Fruit fly (Drosophila melanogaster) whole organism, embryonic: ENCODE measurements around the gene RfC3.

Source experiments
- Bgb ChIP-seq: fragments of 200-800 bp; sonication (Bioruptor generic); IDR thresholded peaks from 2 replicates; pipeline ENCODE4 v1.3.6; 2022; ENCODE audit warnings: missing biosample characterization, missing genetic modification characterization; ENCODE audit not compliant: partially characterized antibody
- CG10147 ChIP-seq: fragments of 200-800 bp; sonication (Bioruptor generic); optimal IDR thresholded peaks from 2 replicates; lab custom pipeline; 2019; ENCODE audit warnings: missing biosample characterization, mild to moderate bottlenecking, missing genetic modification characterization, moderate library complexity
- CG12769 ChIP-seq: fragments of 200-800 bp; sonication (Bioruptor generic); optimal IDR thresholded peaks from 2 replicates; lab custom pipeline; 2019; ENCODE audit warnings: missing biosample characterization, mild to moderate bottlenecking, missing genetic modification characterization, moderate library complexity
- CG13894 ChIP-seq: fragments of 200-800 bp; sonication (Bioruptor generic); optimal IDR thresholded peaks from 3 replicates; lab custom pipeline; 2018; ENCODE audit warnings: missing biosample characterization, mild to moderate bottlenecking, missing genetic modification characterization, moderate library complexity
- CG14441 ChIP-seq: fragments of 200-800 bp; sonication (Bioruptor generic); IDR thresholded peaks from 2 replicates; pipeline ENCODE4 v1.3.6; 2022; ENCODE audit warnings: missing biosample characterization, missing genetic modification characterization
- CG17802 ChIP-seq: fragments of 200-800 bp; sonication (Bioruptor generic); optimal IDR thresholded peaks from 2 replicates; lab custom pipeline; 2018; ENCODE audit warnings: missing biosample characterization, mild to moderate bottlenecking, missing genetic modification characterization, moderate library complexity
- CG18262 ChIP-seq: fragments of 200-800 bp; optimal IDR thresholded peaks from 3 replicates; lab custom pipeline; 2019; ENCODE audit warnings: missing biosample characterization, mild to moderate bottlenecking, missing genetic modification characterization, moderate library complexity
- CG1832 ChIP-seq: fragments of 200-800 bp; sonication (Bioruptor generic); optimal IDR thresholded peaks from 2 replicates; lab custom pipeline; 2017; ENCODE audit warnings: missing biosample characterization, mild to moderate bottlenecking, missing genetic modification characterization, inconsistent platforms
- CG30403 ChIP-seq: fragments of 200-800 bp; sonication (Bioruptor generic); optimal IDR thresholded peaks from 3 replicates; lab custom pipeline; 2016; ENCODE audit warnings: missing biosample characterization, missing genetic modification characterization
- CG30431 ChIP-seq: fragments of 200-800 bp; sonication (Bioruptor generic); optimal IDR thresholded peaks from 2 replicates; lab custom pipeline; 2017; ENCODE audit warnings: missing biosample characterization, missing genetic modification characterization
- CG31388 ChIP-seq: fragments of 200-800 bp; sonication (Bioruptor generic); optimal IDR thresholded peaks from 2 replicates; lab custom pipeline; 2016; ENCODE audit warnings: missing biosample characterization, missing genetic modification characterization
- CG3163 ChIP-seq: fragments of 200-800 bp; sonication (Bioruptor generic); optimal IDR thresholded peaks from 3 replicates; lab custom pipeline; 2016; ENCODE audit warnings: missing biosample characterization, missing genetic modification characterization
- CG42726 ChIP-seq: fragments of 200-800 bp; sonication (Bioruptor generic); IDR thresholded peaks from 2 replicates; pipeline ENCODE4 v1.3.6; 2022; ENCODE audit warnings: missing biosample characterization, missing genetic modification characterization; ENCODE audit not compliant: partially characterized antibody
- CG5953 ChIP-seq: fragments of 200-800 bp; sonication (Bioruptor generic); IDR thresholded peaks from 2 replicates; pipeline ENCODE4 v1.3.6; 2022; ENCODE audit warnings: missing biosample characterization, missing genetic modification characterization
- CG8089 ChIP-seq: fragments of 200-800 bp; sonication (Bioruptor generic); optimal IDR thresholded peaks from 3 replicates; lab custom pipeline; 2016; ENCODE audit warnings: missing biosample characterization, missing genetic modification characterization
- CG9437 ChIP-seq: fragments of 200-800 bp; sonication (Bioruptor generic); optimal IDR thresholded peaks from 2 replicates; lab custom pipeline; 2018; ENCODE audit warnings: missing biosample characterization, mild to moderate bottlenecking, missing genetic modification characterization
- CG9797 ChIP-seq: fragments of 200-800 bp; sonication (Bioruptor generic); optimal IDR thresholded peaks from 3 replicates; lab custom pipeline; 2018; ENCODE audit warnings: missing biosample characterization, mild to moderate bottlenecking, missing genetic modification characterization
- CG9817 ChIP-seq: fragments of 200-800 bp; sonication (Bioruptor generic); optimal IDR thresholded peaks from 2 replicates; lab custom pipeline; 2018; ENCODE audit warnings: missing biosample characterization, mild to moderate bottlenecking, missing genetic modification characterization, moderate library complexity
- CHES-1-like ChIP-seq: fragments of 200-800 bp; sonication (Bioruptor generic); optimal IDR thresholded peaks from 2 replicates; lab custom pipeline; 2016; ENCODE audit warnings: missing biosample characterization, missing genetic modification characterization
- CTCF ChIP-seq: fragments of 200-800 bp; sonication (Bioruptor generic); optimal IDR thresholded peaks from 2 replicates; lab custom pipeline; 2017; ENCODE audit warnings: missing biosample characterization, mild to moderate bottlenecking, missing genetic modification characterization, moderate library complexity
- Dfd ChIP-seq, 2 experiments: fragments of >200 bp; optimal IDR thresholded peaks; 2 replicates each; lab custom pipeline; 2017; ENCODE audit warnings: missing biosample characterization in 2 of 2, missing genetic modification characterization in 2 of 2
- Dll ChIP-seq: fragments of 200-800 bp; sonication (Bioruptor generic); IDR thresholded peaks from 4 replicates; pipeline ENCODE4 v1.3.6; 2022; ENCODE audit warnings: missing biosample characterization, missing genetic modification characterization; ENCODE audit not compliant: partially characterized antibody
- ERR ChIP-seq: fragments of 200-800 bp; sonication (Bioruptor generic); optimal IDR thresholded peaks from 2 replicates; lab custom pipeline; 2016; ENCODE audit warnings: missing biosample characterization, missing genetic modification characterization
- Elba2 ChIP-seq: fragments of 200-800 bp; sonication (Bioruptor generic); optimal IDR thresholded peaks from 3 replicates; lab custom pipeline; 2016; ENCODE audit warnings: missing biosample characterization, missing genetic modification characterization
- Fer1 ChIP-seq: fragments of 200-800 bp; sonication (Bioruptor generic); optimal IDR thresholded peaks from 2 replicates; lab custom pipeline; 2017; ENCODE audit warnings: missing biosample characterization, mild to moderate bottlenecking, missing genetic modification characterization
- H2.0 ChIP-seq: fragments of 200-800 bp; sonication (Bioruptor generic); IDR thresholded peaks from 2 replicates; pipeline ENCODE4 v1.3.6; 2022; ENCODE audit warnings: missing biosample characterization, missing genetic modification characterization
- MBD-R2 ChIP-seq: fragments of 200-800 bp; sonication (Bioruptor generic); IDR thresholded peaks from 2 replicates; pipeline ENCODE4 v1.3.6; 2022; ENCODE audit warnings: missing biosample characterization, missing genetic modification characterization
- MESR4 ChIP-seq: fragments of 200-800 bp; sonication (Bioruptor generic); optimal IDR thresholded peaks from 2 replicates; lab custom pipeline; 2018; ENCODE audit warnings: missing biosample characterization, mild to moderate bottlenecking, missing genetic modification characterization, moderate library complexity
- Mad ChIP-seq: fragments of 200-800 bp; sonication (Bioruptor generic); optimal IDR thresholded peaks from 2 replicates; lab custom pipeline; 2016; ENCODE audit warnings: missing biosample characterization, missing genetic modification characterization
- Myb ChIP-seq: fragments of 200-800 bp; sonication (Bioruptor generic); optimal IDR thresholded peaks from 2 replicates; lab custom pipeline; 2016; ENCODE audit warnings: missing biosample characterization, missing genetic modification characterization
- Oaz ChIP-seq: fragments of 200-800 bp; sonication (Bioruptor generic); IDR thresholded peaks from 2 replicates; pipeline ENCODE4 v1.3.6; 2022; ENCODE audit warnings: missing biosample characterization, missing genetic modification characterization
- Poxn ChIP-seq: fragments of 200-800 bp; sonication (Bioruptor generic); IDR thresholded peaks from 2 replicates; pipeline ENCODE4 v1.3.6; 2022; ENCODE audit warnings: missing biosample characterization, missing genetic modification characterization
- Ptx1 ChIP-seq: fragments of 200-800 bp; sonication (Bioruptor generic); IDR thresholded peaks from 2 replicates; pipeline ENCODE4 v1.3.6; 2022; ENCODE audit warnings: missing biosample characterization, missing genetic modification characterization
- Six4 ChIP-seq: fragments of 200-800 bp; sonication (Bioruptor generic); optimal IDR thresholded peaks from 2 replicates; lab custom pipeline; 2016; ENCODE audit warnings: missing biosample characterization, missing genetic modification characterization
- chif ChIP-seq, 2 experiments: fragments of 200-800 bp; sonication (Bioruptor generic); optimal IDR thresholded peaks; 3 replicates each; lab custom pipeline; 2016; ENCODE audit warnings: missing biosample characterization in 2 of 2, missing genetic modification characterization in 2 of 2
- gt ChIP-seq: fragments of 200-800 bp; sonication (Bioruptor generic); IDR thresholded peaks from 2 replicates; pipeline ENCODE4 v1.3.6; 2022; ENCODE audit warnings: missing biosample characterization, missing genetic modification characterization
- lilli ChIP-seq: fragments of 200-800 bp; sonication (Bioruptor generic); optimal IDR thresholded peaks from 3 replicates; lab custom pipeline; 2016; ENCODE audit warnings: missing biosample characterization, missing genetic modification characterization
- luna ChIP-seq: fragments of 200-800 bp; sonication (Bioruptor generic); optimal IDR thresholded peaks from 2 replicates; lab custom pipeline; 2016; ENCODE audit warnings: missing biosample characterization, missing genetic modification characterization
- odd ChIP-seq: fragments of 200-800 bp; sonication (Bioruptor generic); optimal IDR thresholded peaks from 2 replicates; lab custom pipeline; 2017; ENCODE audit warnings: missing biosample characterization, mild to moderate bottlenecking, missing genetic modification characterization
- pb ChIP-seq: fragments of 200-800 bp; sonication (Bioruptor generic); optimal IDR thresholded peaks from 3 replicates; lab custom pipeline; 2016; ENCODE audit warnings: missing biosample characterization, missing genetic modification characterization
- schlank ChIP-seq: fragments of 200-800 bp; sonication (Bioruptor generic); optimal IDR thresholded peaks from 2 replicates; lab custom pipeline; 2018; ENCODE audit warnings: missing biosample characterization, mild to moderate bottlenecking, missing genetic modification characterization
- slbo ChIP-seq: fragments of 200-800 bp; sonication (Bioruptor generic); IDR thresholded peaks from 2 replicates; pipeline ENCODE4 v1.3.6; 2022; ENCODE audit warnings: missing biosample characterization, missing genetic modification characterization
- ssp ChIP-seq: fragments of 200-800 bp; sonication (Bioruptor generic); IDR thresholded peaks from 2 replicates; pipeline ENCODE4 v1.3.6; 2022; ENCODE audit warnings: missing biosample characterization, missing genetic modification characterization
- stwl ChIP-seq: fragments of 200-800 bp; sonication (Bioruptor generic); optimal IDR thresholded peaks from 3 replicates; lab custom pipeline; 2018; ENCODE audit warnings: missing biosample characterization, mild to moderate bottlenecking, missing genetic modification characterization, moderate library complexity
- sug ChIP-seq: fragments of 200-800 bp; optimal IDR thresholded peaks from 2 replicates; lab custom pipeline; 2019; ENCODE audit warnings: missing biosample characterization, mild to moderate bottlenecking, missing genetic modification characterization, moderate library complexity
- tin ChIP-seq: fragments of 200-800 bp; sonication (Bioruptor generic); optimal IDR thresholded peaks from 3 replicates; lab custom pipeline; 2016; ENCODE audit warnings: missing biosample characterization, missing genetic modification characterization
- toy ChIP-seq: fragments of 200-800 bp; sonication (Bioruptor generic); IDR thresholded peaks from 2 replicates; pipeline ENCODE4 v1.3.6; 2022; ENCODE audit warnings: missing biosample characterization, missing genetic modification characterization
- usp ChIP-seq: fragments of >200 bp; optimal IDR thresholded peaks from 2 replicates; lab custom pipeline; 2017; ENCODE audit warnings: missing biosample characterization, missing genetic modification characterization
- yki ChIP-seq: fragments of >200 bp; optimal IDR thresholded peaks from 3 replicates; lab custom pipeline; 2018
- zen ChIP-seq: fragments of 200-800 bp; sonication (Bioruptor generic); optimal IDR thresholded peaks from 3 replicates; lab custom pipeline; 2018; ENCODE audit warnings: missing biosample characterization, mild to moderate bottlenecking, missing genetic modification characterization, moderate library complexity
- zfh1 ChIP-seq: fragments of 200-800 bp; sonication (Bioruptor generic); IDR thresholded peaks from 3 replicates; pipeline ENCODE4 v1.3.6; 2022; ENCODE audit warnings: missing biosample characterization, missing genetic modification characterization
- zfh2 ChIP-seq: fragments of 200-800 bp; sonication (Bioruptor generic); optimal IDR thresholded peaks from 2 replicates; lab custom pipeline; 2016; ENCODE audit warnings: missing biosample characterization, missing genetic modification characterization

RfC3 gene

DNA sequence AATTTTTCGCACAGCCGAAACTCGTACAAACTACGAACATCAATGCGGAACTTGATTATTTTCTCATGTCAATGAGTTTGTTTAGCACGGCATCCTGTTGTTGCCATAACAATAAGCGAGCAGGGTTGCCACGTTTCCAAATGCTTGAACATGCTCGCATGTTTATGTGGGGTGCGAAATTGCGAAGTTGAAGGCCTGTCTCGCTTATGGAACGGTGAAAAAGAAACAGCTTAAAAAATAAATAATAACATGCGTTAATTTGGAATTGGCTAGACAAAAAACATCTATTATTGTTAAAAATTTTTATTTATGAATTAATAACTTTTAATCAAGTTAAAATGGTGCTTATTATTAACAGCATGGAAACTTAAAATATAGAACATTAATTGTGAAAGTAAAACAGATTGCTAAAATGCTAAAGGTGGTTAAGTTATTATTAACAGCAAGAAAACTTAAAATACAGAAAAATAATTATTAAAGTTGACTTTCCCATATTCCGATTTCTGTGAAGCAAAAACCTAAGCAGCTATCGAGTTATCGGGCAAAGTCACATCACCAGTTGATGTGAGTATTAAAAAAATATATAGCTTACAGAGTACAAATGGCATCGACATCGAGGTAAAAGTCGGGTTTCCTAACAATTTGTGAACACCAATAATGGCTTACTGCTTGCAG, 11.9 kb downstream of the RfC3 start, which contains the start of the genes Bug22 and TfIIB (continued):
- TF ChIP-seq Dll, result peak; percentile 55; the same call in 2 of the 4 replicates
- TF ChIP-seq zfh1 (GFP tag; lab: Robert Waterston, UW), result peak; percentile 78
- TF ChIP-seq ssp (GFP tag; lab: Robert Waterston, UW), result peak; percentile 57
- no peak for TF ChIP-seq CG1832 (GFP tag; lab: Kevin White, UChicago)
- peak; percentile 32 for TF ChIP-seq CG9797 (GFP tag; lab: Kevin White, UChicago)
- TF ChIP-seq Six4 (GFP tag; lab: Kevin White, UChicago), result peak; percentile 55
- TF ChIP-seq CG42726 (GFP tag; lab: Robert Waterston, UW), result no peak
- peak; percentile 20 for TF ChIP-seq Myb
- peak; percentile 45 for TF ChIP-seq MESR4 (GFP tag; lab: Kevin White, UChicago)
- TF ChIP-seq H2.0 (GFP tag; lab: Robert Waterston, UW), result peak; percentile 64
- TF ChIP-seq Dfd (GFP tag; optimal IDR thresholded peaks at IDR 0.05; lab: Kevin White, UChicago), result no peak
- no peak for TF ChIP-seq pb
- peak; percentile 88 for TF ChIP-seq CG30403 (GFP tag; lab: Kevin White, UChicago)
- peak; percentile 86 for TF ChIP-seq slbo (GFP tag; lab: Robert Waterston, UW)
- TF ChIP-seq Poxn (GFP tag; lab: Robert Waterston, UW), result no peak
- TF ChIP-seq CG8089 (GFP tag; lab: Kevin White, UChicago), result peak; percentile 27
- peak; percentile 67 for TF ChIP-seq tin (GFP tag; lab: Kevin White, UChicago)
- TF ChIP-seq toy, result no peak
- TF ChIP-seq Fer1 (GFP tag; lab: Kevin White, UChicago), result peak; percentile 47
- TF ChIP-seq ERR (GFP tag; lab: Kevin White, UChicago), result peak; percentile 35
- peak; percentile 81 for TF ChIP-seq CHES-1-like (GFP tag; lab: Kevin White, UChicago)
- peak; percentile 72 for TF ChIP-seq CG18262 (tag; lab: Kevin White, UChicago)
- peak; percentile 23; the same call in 1 of the 2 replicates for TF ChIP-seq Oaz (GFP tag; lab: Robert Waterston, UW)
- TF ChIP-seq CG10147 (GFP tag; lab: Kevin White, UChicago), result peak; percentile 58
- peak; percentile 34 for TF ChIP-seq CG9437 (GFP tag; lab: Kevin White, UChicago)
- TF ChIP-seq usp, result no peak
- TF ChIP-seq zen, result peak; percentile 46
- TF ChIP-seq CG9817 (tag; lab: Kevin White, UChicago), result no peak
- TF ChIP-seq CG17802 (tag; lab: Kevin White, UChicago), result peak; percentile 84
- peak; percentile 89 for TF ChIP-seq MBD-R2
- TF ChIP-seq CG13894 (tag; lab: Kevin White, UChicago), result no peak
- no peak for TF ChIP-seq luna (GFP tag; lab: Kevin White, UChicago)
- peak; percentile 87 for TF ChIP-seq Elba2 (GFP tag; lab: Kevin White, UChicago)
- TF ChIP-seq Ptx1, result peak; percentile 75
- peak; percentile 36 for TF ChIP-seq CG31388
- TF ChIP-seq gt (GFP tag; lab: Robert Waterston, UW), result no peak
- peak; percentile 33 for TF ChIP-seq schlank (tag; lab: Kevin White, UChicago)
- TF ChIP-seq Bgb (GFP tag; lab: Robert Waterston, UW), result peak; percentile 19; the same call in 1 of the 2 replicates
- peak; percentile 15 for TF ChIP-seq odd
- no peak for TF ChIP-seq CG30431 (GFP tag; lab: Kevin White, UChicago)
- TF ChIP-seq yki, result no peak
- peak; percentile 86 for TF ChIP-seq lilli (GFP tag; lab: Kevin White, UChicago)
- peak; percentile 71 for TF ChIP-seq Mad (GFP tag; lab: Kevin White, UChicago)
- peak; percentile 35 to 41 for TF ChIP-seq chif (GFP tag; optimal IDR thresholded peaks at IDR 0.05; lab: Kevin White, UChicago)
- TF ChIP-seq CG12769 (tag; lab: Kevin White, UChicago), result no peak
- TF ChIP-seq CG5953 (GFP tag; lab: Robert Waterston, UW), result no peak
- TF ChIP-seq CG14441, result peak; percentile 70
- TF ChIP-seq zfh2 (GFP tag; lab: Kevin White, UChicago), result peak; percentile 75
- peak; percentile 5 for TF ChIP-seq CG3163 (GFP tag; lab: Kevin White, UChicago)
- TF ChIP-seq sug, result peak; percentile 75
- peak; percentile 64 for TF ChIP-seq stwl (tag; lab: Kevin White, UChicago)
- no peak for TF ChIP-seq CTCF (GFP tag; lab: Kevin White, UChicago)
